Worm (Caenorhabditis elegans) whole organism, L4 larva: ENCODE results near the gene tag-314.

Source experiments
- T20F7.1 ChIP-seq: fragments of 200-800 bp; sonication (Bioruptor generic); optimal IDR thresholded peaks from 2 replicates; lab custom pipeline; 2018; ENCODE audit warnings: mild to moderate bottlenecking, missing genetic modification characterization, missing compliant biosample characterization
- T26A8.4 ChIP-seq: fragments of 200-800 bp; sonication (Bioruptor generic); IDR thresholded peaks from 2 replicates; pipeline ENCODE4 v1.3.6; 2022; ENCODE audit warnings: missing genetic modification characterization, missing compliant biosample characterization
- Y5F2A.4 ChIP-seq: fragments of 200-800 bp; sonication (Bioruptor generic); optimal IDR thresholded peaks from 2 replicates; lab custom pipeline; 2018; ENCODE audit warnings: mild to moderate bottlenecking, missing genetic modification characterization, missing compliant biosample characterization
- Y75B8A.6 ChIP-seq: fragments of 200-800 bp; sonication (Bioruptor generic); IDR thresholded peaks from 2 replicates; pipeline ENCODE4 v1.3.6; 2022; ENCODE audit warnings: missing genetic modification reagents, missing genetic modification characterization, missing compliant biosample characterization
- aha-1 ChIP-seq: fragments of 150-350 bp; peaks from one replicate; lab custom pipeline; 2014; ENCODE audit warnings: missing biosample characterization, missing genetic modification characterization
- ama-1 ChIP-seq: fragments of 150-350 bp; optimal IDR thresholded peaks from 2 replicates; lab custom pipeline; 2014; ENCODE audit warnings: inconsistent platforms, mixed read lengths
- attf-4 ChIP-seq: sonication (generic microtip); optimal IDR thresholded peaks from 3 replicates; lab custom pipeline; 2017; ENCODE audit warnings: missing biosample characterization, missing genetic modification characterization
- ceh-62 ChIP-seq: sonication (generic microtip); optimal IDR thresholded peaks from 2 replicates; lab custom pipeline; 2017; ENCODE audit warnings: missing biosample characterization, missing genetic modification characterization
- ces-1 ChIP-seq: fragments of 150-350 bp; sonication (generic microtip); optimal IDR thresholded peaks from 4 replicates; lab custom pipeline; 2014; ENCODE audit warnings: missing biosample characterization, missing genetic modification reagents, missing genetic modification characterization
- daf-16 ChIP-seq, 3 experiments: sonication (generic microtip); optimal IDR thresholded peaks; 2 replicates each; lab custom pipeline; 2016 to 2017; ENCODE audit warnings: missing genetic modification characterization in 3 of 3, missing genetic modification reagents in 3 of 3, mild to moderate bottlenecking in 2 of 3, missing compliant biosample characterization in 2 of 3, missing biosample characterization in 1 of 3, moderate library complexity in 1 of 3
- daf-19 ChIP-seq: fragments of 200-800 bp; sonication (Bioruptor generic); conservative IDR thresholded peaks from 2 replicates; pipeline ENCODE4 v1.3.6; 2022; ENCODE audit warnings: missing genetic modification characterization, missing compliant biosample characterization
- daf-8 ChIP-seq: fragments of 200-800 bp; sonication (Bioruptor generic); IDR thresholded peaks from 2 replicates; pipeline ENCODE4 v1.3.6; 2022; ENCODE audit warnings: missing genetic modification characterization, missing compliant biosample characterization
- dmd-8 ChIP-seq: fragments of 200-800 bp; sonication (Bioruptor generic); IDR thresholded peaks from 2 replicates; pipeline ENCODE4 v1.3.6; 2022; ENCODE audit warnings: missing genetic modification characterization, missing compliant biosample characterization
- hif-1 ChIP-seq, 2 experiments: sonication (generic microtip); optimal IDR thresholded peaks; 2 replicates each; lab custom pipeline; 2016 to 2017; ENCODE audit warnings: missing compliant biosample characterization in 2 of 2, missing genetic modification characterization in 2 of 2, missing genetic modification reagents in 2 of 2, missing genotype in 2 of 2, mild to moderate bottlenecking in 1 of 2
- hmg-1.1 ChIP-seq: fragments of 200-800 bp; sonication (Bioruptor generic); IDR thresholded peaks from 2 replicates; pipeline ENCODE4 v1.3.6; 2022; ENCODE audit warnings: missing genetic modification reagents, missing genetic modification characterization, missing compliant biosample characterization
- lin-13 ChIP-seq: fragments of 150-350 bp; optimal IDR thresholded peaks from 2 replicates; lab custom pipeline; 2014; ENCODE audit warnings: missing biosample characterization, missing genetic modification reagents, missing genetic modification characterization
- lin-15B ChIP-seq: fragments of 150-350 bp; sonication (generic microtip); optimal IDR thresholded peaks from 3 replicates; lab custom pipeline; 2014; ENCODE audit warnings: missing biosample characterization, missing genetic modification characterization
- lin-38 ChIP-seq: fragments of 200-800 bp; sonication (Bioruptor generic); IDR thresholded peaks from 2 replicates; pipeline ENCODE4 v1.3.6; 2022; ENCODE audit warnings: missing genetic modification reagents, missing genetic modification characterization, missing compliant biosample characterization
- lir-3 ChIP-seq: sonication (generic microtip); optimal IDR thresholded peaks from 2 replicates; lab custom pipeline; 2016; ENCODE audit warnings: mild to moderate bottlenecking, missing genetic modification characterization, missing compliant biosample characterization
- lsy-2 ChIP-seq, 2 experiments: fragments of 150-350 bp in 1 of 2; sonication (generic microtip) in 1 of 2; optimal IDR thresholded peaks; 2 replicates each; lab custom pipeline; 2014 to 2017; ENCODE audit warnings: missing biosample characterization in 2 of 2, missing genetic modification characterization in 2 of 2
- madf-5 ChIP-seq, 2 experiments: fragments of 200-800 bp; sonication (Bioruptor generic); IDR thresholded peaks; 2 replicates each; pipeline ENCODE4 v1.3.6; 2022; ENCODE audit warnings: missing compliant biosample characterization in 2 of 2, missing genetic modification characterization in 2 of 2
- nhr-11 ChIP-seq: fragments of 150-350 bp; optimal IDR thresholded peaks from 2 replicates; lab custom pipeline; 2014; ENCODE audit warnings: missing biosample characterization, missing genetic modification characterization
- nhr-111 ChIP-seq: fragments of 200-800 bp; sonication (Bioruptor generic); optimal IDR thresholded peaks from 2 replicates; lab custom pipeline; 2018; ENCODE audit warnings: mild to moderate bottlenecking, missing genetic modification characterization, missing compliant biosample characterization
- nhr-28 ChIP-seq: fragments of 150-350 bp; optimal IDR thresholded peaks from 2 replicates; lab custom pipeline; 2014; ENCODE audit warnings: missing biosample characterization, missing genetic modification characterization
- nhr-48 ChIP-seq: sonication (generic microtip); optimal IDR thresholded peaks from 2 replicates; lab custom pipeline; 2016; ENCODE audit warnings: mild to moderate bottlenecking, missing genetic modification characterization, missing compliant biosample characterization
- nhr-6 ChIP-seq: fragments of 150-350 bp; optimal IDR thresholded peaks from 2 replicates; lab custom pipeline; 2014; ENCODE audit warnings: missing biosample characterization, missing genetic modification characterization
- nhr-77 ChIP-seq: fragments of 150-350 bp; optimal IDR thresholded peaks from 2 replicates; lab custom pipeline; 2014; ENCODE audit warnings: missing biosample characterization, missing genetic modification characterization
- pha-4 ChIP-seq, 2 experiments: fragments of 150-350 bp in 1 of 2; fragments of 200-800 bp in 1 of 2; sonication (Bioruptor generic) in 1 of 2; IDR thresholded peaks in 1 of 2; optimal IDR thresholded peaks in 1 of 2; 2 replicates each; pipeline versions ENCODE4 v1.3.6 to Lab custom; 2014 to 2022; ENCODE audit warnings: missing genetic modification characterization in 2 of 2, missing genetic modification reagents in 2 of 2, missing biosample characterization in 1 of 2, missing compliant biosample characterization in 1 of 2
- set-16 ChIP-seq: fragments of 200-800 bp; sonication (Bioruptor generic); IDR thresholded peaks from 2 replicates; pipeline ENCODE4 v1.3.6; 2022; ENCODE audit warnings: missing genetic modification reagents, missing genetic modification characterization, missing compliant biosample characterization
- skn-1 ChIP-seq: fragments of 150-350 bp; optimal IDR thresholded peaks from 2 replicates; lab custom pipeline; 2014; ENCODE audit warnings: missing biosample characterization, missing genetic modification characterization
- snpc-1.2 ChIP-seq: fragments of 200-800 bp; sonication (Bioruptor generic); IDR thresholded peaks from 2 replicates; pipeline ENCODE4 v1.3.6; 2022; ENCODE audit warnings: missing genetic modification reagents, missing genetic modification characterization, missing compliant biosample characterization
- tag-97 ChIP-seq: fragments of 200-800 bp; sonication (Bioruptor generic); IDR thresholded peaks from 2 replicates; pipeline ENCODE4 v1.3.6; 2022; ENCODE audit warnings: missing genetic modification characterization, missing compliant biosample characterization
- vab-7 ChIP-seq: fragments of 200-800 bp; sonication (Bioruptor generic); IDR thresholded peaks from 2 replicates; pipeline ENCODE4 v1.3.6; 2022; ENCODE audit warnings: missing genetic modification reagents, missing genetic modification characterization, missing compliant biosample characterization
- zip-11 ChIP-seq: fragments of 200-800 bp; sonication (Bioruptor generic); IDR thresholded peaks from 2 replicates; pipeline ENCODE4 v1.3.6; 2022; ENCODE audit warnings: missing genetic modification characterization, missing compliant biosample characterization
- ztf-11 ChIP-seq: fragments of 150-350 bp; optimal IDR thresholded peaks from 2 replicates; lab custom pipeline; 2014; ENCODE audit warnings: missing biosample characterization, missing genetic modification characterization

Gene tag-314

ce11 chrV:10476864-10477443 lies 48.4 kb upstream of the tag-314 start (continued):
- TF ChIP-seq T20F7.1 (GFP tag; lab: Kevin White, UChicago) (no peak), Y75B8A.6 (GFP tag; lab: Robert Waterston, UW) (no peak), hmg-1.1 (no peak), T26A8.4 (GFP tag; lab: Robert Waterston, UW) (no peak), attf-4 (tag; lab: Kevin White, UChicago) (no peak), nhr-111 (GFP tag; lab: Kevin White, UChicago) (no peak), lin-38 (GFP tag; lab: Robert Waterston, UW) (no peak), set-16 (GFP tag; lab: Robert Waterston, UW) (no peak), nhr-11 (no peak), vab-7 (GFP tag; lab: Robert Waterston, UW) (no peak), ceh-62 (tag; lab: Kevin White, UChicago) (no peak), Y5F2A.4 (GFP tag; lab: Kevin White, UChicago) (no peak), ztf-11 (tag; lab: Kevin White, UChicago) (no peak), lin-13 (GFP tag; lab: Kevin White, UChicago) (no peak), snpc-1.2 (GFP tag; lab: Robert Waterston, UW) (no peak), ces-1 (GFP tag; lab: Kevin White, UChicago) (no peak), madf-5 (GFP tag; IDR thresholded peaks at IDR 0.05; lab: Robert Waterston, UW) (no peak)

- TF ChIP-seq daf-8 (GFP tag; lab: Robert Waterston, UW) (no peak), lin-38 (GFP tag; lab: Robert Waterston, UW) (no peak), hmg-1.1 (no peak), dmd-8 (GFP tag; lab: Robert Waterston, UW) (no peak), daf-19 (GFP tag; lab: Robert Waterston, UW) (no peak), lir-3 (tag; lab: Kevin White, UChicago) (no peak), skn-1 (tag; lab: Kevin White, UChicago) (no peak), nhr-28 (no peak), nhr-6 (tag; lab: Kevin White, UChicago) (no peak), lin-15B (tag; lab: Kevin White, UChicago) (no peak), ama-1 (lab: Kevin White, UChicago) (peak; percentile 66), aha-1 (tag; lab: Kevin White, UChicago) (peak; percentile 96), zip-11 (GFP tag; lab: Robert Waterston, UW) (no peak)
- TF ChIP-seq, all 104 proteins: peak for 2
Measured at ce11 chrV:10475421-10475820, 46.9 kb upstream of the tag-314 start.

ce11 chrV:10474040-10474439 lies 45.5 kb upstream of the tag-314 start:
- TF ChIP-seq nhr-77 (tag; lab: Kevin White, UChicago), result no peak
- TF ChIP-seq lsy-2 (tag; optimal IDR thresholded peaks at IDR 0.05; lab: Kevin White, UChicago), result no peak
- TF ChIP-seq hif-1 (tag; optimal IDR thresholded peaks at IDR 0.05; lab: Kevin White, UChicago), result peak; percentile 48 to 87
- TF ChIP-seq madf-5 (GFP tag; IDR thresholded peaks at IDR 0.05; lab: Robert Waterston, UW), result no peak
- TF ChIP-seq ceh-62 (tag; lab: Kevin White, UChicago), result no peak
- no peak for TF ChIP-seq lir-3 (tag; lab: Kevin White, UChicago)
- TF ChIP-seq T26A8.4 (GFP tag; lab: Robert Waterston, UW), result 0 out of 2 replicates have a peak, but pooled peaks have one; percentile 12
- peak in 1 of 2 experiments; percentile 76 for TF ChIP-seq daf-16 (GFP tag; optimal IDR thresholded peaks at IDR 0.05; lab: Kevin White, UChicago)
- no peak for TF ChIP-seq daf-16 (tag; optimal IDR thresholded peaks at IDR 0.05; lab: Kevin White, UChicago)
- TF ChIP-seq pha-4 (GFP tag; IDR thresholded peaks at IDR 0.05; lab: Robert Waterston, UW), result no peak
- peak; percentile 51 for TF ChIP-seq pha-4 (tag; optimal IDR thresholded peaks at IDR 0.05; lab: Kevin White, UChicago)
- peak; percentile 37 for TF ChIP-seq aha-1 (tag; lab: Kevin White, UChicago)
- no peak for TF ChIP-seq hmg-1.1
- TF ChIP-seq daf-19 (GFP tag; lab: Robert Waterston, UW), result no peak
- no peak for TF ChIP-seq nhr-48 (tag; lab: Kevin White, UChicago)
- no peak for TF ChIP-seq tag-97 (GFP tag; lab: Robert Waterston, UW)
- TF ChIP-seq ama-1 (lab: Kevin White, UChicago), result peak; percentile 25
